Fruit fly (Drosophila melanogaster): Measurements from ENCODE around the gene CG31111.

DNA sequence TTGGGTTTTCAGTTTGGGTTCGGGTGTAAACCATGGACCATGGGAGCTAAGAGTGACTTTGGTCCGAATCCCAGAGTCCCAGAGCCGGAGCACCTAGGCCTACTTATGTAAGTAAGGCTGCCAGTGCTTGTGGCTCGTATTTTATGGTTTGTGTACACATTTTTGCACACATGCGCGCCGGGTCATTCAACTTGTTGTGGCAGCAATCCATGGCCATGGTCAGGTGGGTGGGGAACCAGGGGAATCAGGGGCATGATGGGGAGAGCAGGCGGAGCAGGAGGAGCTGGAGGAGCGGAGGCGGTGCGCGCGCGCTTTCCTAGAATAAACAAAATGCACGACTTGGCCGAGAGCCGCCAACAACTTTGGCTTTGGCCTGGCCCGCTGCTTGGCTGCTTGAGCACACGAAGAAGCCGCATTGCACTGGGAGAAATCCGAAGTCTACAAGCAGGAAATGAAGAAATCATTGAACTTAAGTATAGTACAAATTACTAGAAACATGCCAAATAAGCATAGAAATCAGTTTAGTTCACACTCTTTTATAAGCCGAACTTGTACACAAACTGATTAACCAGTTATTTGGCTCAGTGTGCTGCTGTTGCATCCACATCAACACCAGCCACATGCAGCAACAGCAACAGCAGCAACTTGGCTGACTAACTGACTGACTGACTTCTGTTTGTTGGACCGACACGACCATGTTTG is 46.1 kb downstream of the CG31111 start:
- no peak for TF ChIP-seq Vsx2 (GFP tag; optimal IDR thresholded peaks at IDR 0.05; ENCODE audit: partially characterized antibody)
- no peak for TF ChIP-seq dsf (GFP tag; optimal IDR thresholded peaks at IDR 0.05; ENCODE audit: borderline replicate concordance)
- no peak for TF ChIP-seq Hr83 (GFP tag; optimal IDR thresholded peaks at IDR 0.05; ENCODE audit: poor library complexity, severe bottlenecking)
- no peak for TF ChIP-seq usp (GFP tag; optimal IDR thresholded peaks at IDR 0.05)
- TF ChIP-seq OdsH (GFP tag; optimal IDR thresholded peaks at IDR 0.05): peak; percentile 22
- TF ChIP-seq Dif (GFP tag; optimal IDR thresholded peaks at IDR 0.05; ENCODE audit: partially characterized antibody): no peak
- no peak for TF ChIP-seq psq (GFP tag; optimal IDR thresholded peaks at IDR 0.05)
- no peak for TF ChIP-seq pan (optimal IDR thresholded peaks at IDR 0.05)
- TF ChIP-seq CrebA (GFP tag; optimal IDR thresholded peaks at IDR 0.05; ENCODE audit: borderline replicate concordance): no peak
- TF ChIP-seq sage (GFP tag; optimal IDR thresholded peaks at IDR 0.05): no peak
